Fruit fly (Drosophila melanogaster) whole organism, embryonic: ENCODE results near the gene Sik2.

ENCODE experiments used
- Aef1 ChIP-seq: fragments of 200-800 bp; sonication (Bioruptor generic); IDR thresholded peaks from 3 replicates; pipeline ENCODE4 v1.3.6; 2022; ENCODE audit warnings: missing biosample characterization, missing genetic modification characterization
- Awh ChIP-seq: fragments of 200-800 bp; sonication (Bioruptor generic); IDR thresholded peaks from 2 replicates; pipeline ENCODE4, ENCODE4 v1.3.6; 2022; ENCODE audit warnings: missing biosample characterization, missing genetic modification characterization
- Bgb ChIP-seq: fragments of 200-800 bp; sonication (Bioruptor generic); IDR thresholded peaks from 2 replicates; pipeline ENCODE4 v1.3.6; 2022; ENCODE audit warnings: missing biosample characterization, missing genetic modification characterization; ENCODE audit not compliant: partially characterized antibody
- CG10274 ChIP-seq: fragments of 200-800 bp; sonication (Bioruptor generic); optimal IDR thresholded peaks from 3 replicates; lab custom pipeline; 2017; ENCODE audit warnings: missing biosample characterization, mild to moderate bottlenecking, missing genetic modification characterization
- CG11695 ChIP-seq: fragments of 200-800 bp; sonication (Bioruptor generic); IDR thresholded peaks from 3 replicates; pipeline ENCODE4 v1.3.6; 2022; ENCODE audit warnings: missing biosample characterization, missing genetic modification characterization
- CG11723 ChIP-seq: fragments of 200-800 bp; sonication (Bioruptor generic); optimal IDR thresholded peaks from 2 replicates; lab custom pipeline; 2017; ENCODE audit warnings: missing biosample characterization, mild to moderate bottlenecking, missing genetic modification characterization
- CG12071 ChIP-seq: fragments of 200-800 bp; sonication (Bioruptor generic); optimal IDR thresholded peaks from 3 replicates; lab custom pipeline; 2018; ENCODE audit warnings: missing biosample characterization, mild to moderate bottlenecking, missing genetic modification characterization
- CG12155 ChIP-seq: fragments of 200-800 bp; sonication (Bioruptor generic); optimal IDR thresholded peaks from 3 replicates; lab custom pipeline; 2016; ENCODE audit warnings: missing biosample characterization, missing genetic modification characterization
- CG12391 ChIP-seq: fragments of 200-800 bp; sonication (Bioruptor generic); optimal IDR thresholded peaks from 3 replicates; lab custom pipeline; 2018; ENCODE audit warnings: missing biosample characterization, mild to moderate bottlenecking, missing genetic modification characterization, moderate library complexity
- CG14014 ChIP-seq: fragments of 200-800 bp; sonication (Bioruptor generic); IDR thresholded peaks from 2 replicates; pipeline ENCODE4 v1.3.6; 2022; ENCODE audit warnings: missing biosample characterization, missing genetic modification characterization
- CG1602 ChIP-seq: fragments of 200-800 bp; sonication (Bioruptor generic); optimal IDR thresholded peaks from 3 replicates; lab custom pipeline; 2016; ENCODE audit warnings: missing biosample characterization, missing genetic modification characterization
- CG17829 ChIP-seq: fragments of 200-800 bp; optimal IDR thresholded peaks from 2 replicates; lab custom pipeline; 2019; ENCODE audit warnings: missing biosample characterization, mild to moderate bottlenecking, missing genetic modification characterization, moderate library complexity
- CG17912 ChIP-seq: fragments of 200-800 bp; sonication (Bioruptor generic); optimal IDR thresholded peaks from 2 replicates; lab custom pipeline; 2018; ENCODE audit warnings: missing biosample characterization, mild to moderate bottlenecking, missing genetic modification characterization
- CG18011 ChIP-seq: fragments of 200-800 bp; sonication (Bioruptor generic); optimal IDR thresholded peaks from 2 replicates; lab custom pipeline; 2017; ENCODE audit warnings: missing biosample characterization, missing genetic modification characterization, mild to moderate bottlenecking, moderate library complexity, missing genotype
- CG2116 ChIP-seq: fragments of 200-800 bp; sonication (Bioruptor generic); optimal IDR thresholded peaks from 3 replicates; lab custom pipeline; 2018; ENCODE audit warnings: missing biosample characterization, mild to moderate bottlenecking, missing genetic modification characterization
- CG2712 ChIP-seq: fragments of 200-800 bp; optimal IDR thresholded peaks from 3 replicates; lab custom pipeline; 2019; ENCODE audit warnings: missing biosample characterization, mild to moderate bottlenecking, missing genetic modification characterization, moderate library complexity
- CG30431 ChIP-seq: fragments of 200-800 bp; sonication (Bioruptor generic); optimal IDR thresholded peaks from 2 replicates; lab custom pipeline; 2017; ENCODE audit warnings: missing biosample characterization, missing genetic modification characterization
- CG3163 ChIP-seq: fragments of 200-800 bp; sonication (Bioruptor generic); optimal IDR thresholded peaks from 3 replicates; lab custom pipeline; 2016; ENCODE audit warnings: missing biosample characterization, missing genetic modification characterization
- CG4360 ChIP-seq: fragments of 200-800 bp; sonication (Bioruptor generic); IDR thresholded peaks from 2 replicates; pipeline ENCODE4 v1.3.6; 2022; ENCODE audit warnings: missing biosample characterization, missing genetic modification characterization
- CG6254 ChIP-seq: fragments of 200-800 bp; sonication (Bioruptor generic); optimal IDR thresholded peaks from 3 replicates; lab custom pipeline; 2017; ENCODE audit warnings: mild to moderate bottlenecking, missing biosample characterization, missing genetic modification reagents, missing genetic modification characterization
- CG6813 ChIP-seq: fragments of 200-800 bp; sonication (Bioruptor generic); optimal IDR thresholded peaks from 2 replicates; lab custom pipeline; 2017; ENCODE audit warnings: missing biosample characterization, missing genetic modification characterization, mild to moderate bottlenecking, moderate library complexity, missing genetic modification reagents
- CG8478 ChIP-seq: fragments of >200 bp; optimal IDR thresholded peaks from 2 replicates; lab custom pipeline; 2018
- CG8924 ChIP-seq: fragments of 200-800 bp; optimal IDR thresholded peaks from 3 replicates; lab custom pipeline; 2019; ENCODE audit warnings: missing biosample characterization, mild to moderate bottlenecking, missing genetic modification characterization, moderate library complexity
- CG9437 ChIP-seq: fragments of 200-800 bp; sonication (Bioruptor generic); optimal IDR thresholded peaks from 2 replicates; lab custom pipeline; 2018; ENCODE audit warnings: missing biosample characterization, mild to moderate bottlenecking, missing genetic modification characterization
- CG9609 ChIP-seq: fragments of 200-800 bp; sonication (Bioruptor generic); optimal IDR thresholded peaks from 3 replicates; lab custom pipeline; 2016; ENCODE audit warnings: missing biosample characterization, missing genetic modification characterization
- CG9727 ChIP-seq: fragments of 200-800 bp; sonication (Bioruptor generic); optimal IDR thresholded peaks from 3 replicates; lab custom pipeline; 2017; ENCODE audit warnings: missing biosample characterization, mild to moderate bottlenecking, missing genetic modification characterization
- Gug ChIP-seq: fragments of 200-800 bp; sonication (Bioruptor generic); IDR thresholded peaks from 4 replicates; pipeline ENCODE4 v1.3.6; 2022; ENCODE audit warnings: missing biosample characterization, missing genetic modification characterization
- Hr51 ChIP-seq, 2 experiments: fragments of 200-800 bp; sonication (Bioruptor generic); optimal IDR thresholded peaks; 2 replicates in 1 of 2; 3 replicates in 1 of 2; lab custom pipeline; 2016 to 2018; ENCODE audit warnings: missing biosample characterization in 2 of 2, missing genetic modification characterization in 2 of 2, mild to moderate bottlenecking in 1 of 2, moderate library complexity in 1 of 2
- Hsf ChIP-seq: fragments of 200-800 bp; sonication (Bioruptor generic); optimal IDR thresholded peaks from 3 replicates; lab custom pipeline; 2016; ENCODE audit warnings: missing biosample characterization, missing genetic modification characterization
- Jarid2 ChIP-seq: fragments of 200-800 bp; sonication (Bioruptor generic); optimal IDR thresholded peaks from 3 replicates; lab custom pipeline; 2017; ENCODE audit warnings: mild to moderate bottlenecking, missing biosample characterization, missing genetic modification reagents, missing genetic modification characterization
- Lhr ChIP-seq: fragments of 200-800 bp; sonication (Bioruptor generic); optimal IDR thresholded peaks from 3 replicates; lab custom pipeline; 2017; ENCODE audit warnings: mild to moderate bottlenecking, missing biosample characterization, missing genetic modification reagents, missing genetic modification characterization
- NK7.1 ChIP-seq: fragments of 200-800 bp; sonication (Bioruptor generic); optimal IDR thresholded peaks from 3 replicates; lab custom pipeline; 2016; ENCODE audit warnings: missing biosample characterization, missing genetic modification characterization
- Nf-YB ChIP-seq: fragments of 200-800 bp; sonication (Bioruptor generic); optimal IDR thresholded peaks from 3 replicates; lab custom pipeline; 2019; ENCODE audit warnings: missing biosample characterization, mild to moderate bottlenecking, missing genetic modification characterization, moderate library complexity
- Ptx1 ChIP-seq: fragments of 200-800 bp; sonication (Bioruptor generic); IDR thresholded peaks from 2 replicates; pipeline ENCODE4 v1.3.6; 2022; ENCODE audit warnings: missing biosample characterization, missing genetic modification characterization
- YL-1 ChIP-seq: fragments of 200-800 bp; sonication (Bioruptor generic); optimal IDR thresholded peaks from 3 replicates; lab custom pipeline; 2017; ENCODE audit warnings: missing biosample characterization, mild to moderate bottlenecking, missing genetic modification characterization
- ara ChIP-seq: fragments of 200-800 bp; sonication (Bioruptor generic); IDR thresholded peaks from 2 replicates; pipeline ENCODE4 v1.3.6; 2022; ENCODE audit warnings: missing biosample characterization, missing genetic modification characterization
- ato ChIP-seq: fragments of 200-800 bp; sonication (Bioruptor generic); IDR thresholded peaks from 2 replicates; pipeline ENCODE4 v1.3.6; 2022; ENCODE audit warnings: missing biosample characterization, missing genetic modification characterization; ENCODE audit not compliant: partially characterized antibody
- crp ChIP-seq, 2 experiments: fragments of 200-800 bp; sonication (Bioruptor generic); optimal IDR thresholded peaks; 2 replicates in 1 of 2; 3 replicates in 1 of 2; lab custom pipeline; 2017; ENCODE audit warnings: missing biosample characterization in 2 of 2, missing genetic modification characterization in 2 of 2, mild to moderate bottlenecking in 1 of 2, moderate library complexity in 1 of 2
- disco-r ChIP-seq: fragments of 200-800 bp; sonication (Bioruptor generic); optimal IDR thresholded peaks from 2 replicates; lab custom pipeline; 2016; ENCODE audit warnings: missing biosample characterization, missing genetic modification characterization
- fd102C ChIP-seq: fragments of 200-800 bp; sonication (Bioruptor generic); optimal IDR thresholded peaks from 2 replicates; lab custom pipeline; 2018; ENCODE audit warnings: missing biosample characterization, mild to moderate bottlenecking, missing genetic modification characterization, moderate library complexity
- gfzf ChIP-seq: fragments of 200-800 bp; sonication (Bioruptor generic); optimal IDR thresholded peaks from 2 replicates; lab custom pipeline; 2016; ENCODE audit warnings: missing biosample characterization, mild to moderate bottlenecking, missing genetic modification characterization, moderate library complexity
- grau ChIP-seq: fragments of 200-800 bp; optimal IDR thresholded peaks from 3 replicates; lab custom pipeline; 2019; ENCODE audit warnings: missing biosample characterization, mild to moderate bottlenecking, missing genetic modification characterization, moderate library complexity
- kni ChIP-seq: fragments of 200-800 bp; sonication (Bioruptor generic); optimal IDR thresholded peaks from 3 replicates; lab custom pipeline; 2017; ENCODE audit warnings: mild to moderate bottlenecking, missing biosample characterization, missing genetic modification reagents, missing genetic modification characterization
- knrl ChIP-seq: fragments of 200-800 bp; sonication (Bioruptor generic); IDR thresholded peaks from 3 replicates; pipeline ENCODE4 v1.3.6; 2022; ENCODE audit warnings: missing biosample characterization, missing genetic modification characterization; ENCODE audit not compliant: partially characterized antibody
- nau ChIP-seq: fragments of 200-800 bp; sonication (Bioruptor generic); optimal IDR thresholded peaks from 3 replicates; lab custom pipeline; 2017; ENCODE audit warnings: missing biosample characterization, mild to moderate bottlenecking, missing genetic modification characterization, missing genetic modification reagents
- row ChIP-seq: fragments of 200-800 bp; sonication (Bioruptor generic); IDR thresholded peaks from 3 replicates; pipeline ENCODE4 v1.3.6; 2022; ENCODE audit warnings: missing biosample characterization, missing genetic modification characterization
- run ChIP-seq: fragments of 200-800 bp; sonication (Bioruptor generic); optimal IDR thresholded peaks from 3 replicates; lab custom pipeline; 2018; ENCODE audit warnings: missing biosample characterization, mild to moderate bottlenecking, missing genetic modification characterization
- sug ChIP-seq: fragments of 200-800 bp; optimal IDR thresholded peaks from 2 replicates; lab custom pipeline; 2019; ENCODE audit warnings: missing biosample characterization, mild to moderate bottlenecking, missing genetic modification characterization, moderate library complexity
- ttk ChIP-seq: fragments of 200-800 bp; sonication (Bioruptor generic); IDR thresholded peaks from 2 replicates; pipeline ENCODE4 v2.1.2; 2022; ENCODE audit warnings: missing biosample characterization, missing genetic modification characterization
- vfl ChIP-seq: fragments of 200-800 bp; sonication (Bioruptor generic); optimal IDR thresholded peaks from 2 replicates; lab custom pipeline; 2016; ENCODE audit warnings: missing biosample characterization, missing genetic modification characterization
- wor ChIP-seq: fragments of 200-800 bp; sonication (Bioruptor generic); IDR thresholded peaks from 2 replicates; pipeline ENCODE4 v1.3.6; 2022; ENCODE audit warnings: missing biosample characterization, missing genetic modification characterization

Sik2 gene

DNA sequence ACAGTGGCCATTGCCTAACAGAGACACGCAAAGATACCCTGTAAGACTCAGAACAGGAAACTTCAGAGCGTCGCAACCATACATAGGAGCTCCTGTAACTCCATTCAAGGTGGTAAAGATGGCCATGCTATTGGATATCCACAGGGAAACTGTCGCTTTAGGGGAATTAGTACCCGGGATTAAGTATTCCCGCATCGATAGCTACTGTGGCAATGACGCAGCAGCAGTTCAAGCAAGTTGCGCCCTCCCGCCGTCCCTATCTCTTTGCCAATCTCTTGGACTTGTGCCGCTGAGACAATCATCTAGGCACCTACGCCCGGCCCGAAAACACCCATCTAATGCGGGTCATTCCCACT is 9.0 kb upstream of the Sik2 start (continued):
- peak; percentile 5 for TF ChIP-seq CG11723 (GFP tag; lab: Kevin White, UChicago)
- TF ChIP-seq vfl (GFP tag; lab: Kevin White, UChicago): no peak
- peak; percentile 92 for TF ChIP-seq row
- TF ChIP-seq CG9437 (GFP tag; lab: Kevin White, UChicago): peak; percentile 21
- TF ChIP-seq Lhr: no peak
- TF ChIP-seq wor (GFP tag; lab: Robert Waterston, UW): peak; percentile 34; the same call in 1 of the 2 replicates
- TF ChIP-seq crp (GFP tag; optimal IDR thresholded peaks at IDR 0.05; lab: Kevin White, UChicago): no peak
- no peak for TF ChIP-seq ato (GFP tag; lab: Robert Waterston, UW)
- no peak for TF ChIP-seq Bgb (GFP tag; lab: Robert Waterston, UW)
- no peak for TF ChIP-seq gfzf
- no peak for TF ChIP-seq Nf-YB (GFP tag; lab: Kevin White, UChicago)
- peak; percentile 14 for TF ChIP-seq CG1602 (GFP tag; lab: Kevin White, UChicago)
- no peak for TF ChIP-seq CG8478 (lab: Kevin White, UChicago)
- peak; percentile 41 for TF ChIP-seq NK7.1 (GFP tag; lab: Kevin White, UChicago)
- TF ChIP-seq YL-1: no peak
- TF ChIP-seq CG9609 (GFP tag; lab: Kevin White, UChicago): peak; percentile 23
- no peak for TF ChIP-seq CG4360
- TF ChIP-seq CG17829: peak; percentile 34
- peak; percentile 57 for TF ChIP-seq CG12071
- TF ChIP-seq Aef1 (GFP tag; lab: Robert Waterston, UW): peak; percentile 77
- peak; percentile 63; the same call in 2 of the 4 replicates for TF ChIP-seq Gug (GFP tag; lab: Robert Waterston, UW)
- TF ChIP-seq CG2712: peak; percentile 48
- peak; percentile 16 for TF ChIP-seq CG30431 (GFP tag; lab: Kevin White, UChicago)
- TF ChIP-seq CG11695 (GFP tag; lab: Robert Waterston, UW): peak; percentile 81
- TF ChIP-seq Hr51 (GFP tag; optimal IDR thresholded peaks at IDR 0.05; lab: Kevin White, UChicago): peak in 1 of 2 experiments; percentile 60
- peak; percentile 69 for TF ChIP-seq CG14014 (GFP tag; lab: Robert Waterston, UW)
- peak; percentile 37 for TF ChIP-seq CG8924 (tag; lab: Kevin White, UChicago)
- no peak for TF ChIP-seq knrl
- no peak for TF ChIP-seq run
- peak; percentile 66 for TF ChIP-seq ttk (GFP tag; lab: Robert Waterston, UW)
- no peak for TF ChIP-seq CG6813 (GFP tag; lab: Kevin White, UChicago)
- TF ChIP-seq disco-r (GFP tag; lab: Kevin White, UChicago): no peak
- no peak for TF ChIP-seq CG6254 (GFP tag; lab: Kevin White, UChicago)
- peak; percentile 46 for TF ChIP-seq CG3163 (GFP tag; lab: Kevin White, UChicago)
- TF ChIP-seq Hsf (GFP tag; lab: Kevin White, UChicago): peak; percentile 39
- peak; percentile 60 for TF ChIP-seq CG12155 (GFP tag; lab: Kevin White, UChicago)
- TF ChIP-seq Awh (GFP tag; lab: Robert Waterston, UW): no peak
- TF ChIP-seq CG17912: peak; percentile 5
- peak; percentile 16 for TF ChIP-seq CG10274 (GFP tag; lab: Kevin White, UChicago)
- TF ChIP-seq Jarid2 (GFP tag; lab: Kevin White, UChicago): peak; percentile 11
- peak; percentile 66 for TF ChIP-seq sug (tag; lab: Kevin White, UChicago)
- TF ChIP-seq kni (GFP tag; lab: Kevin White, UChicago): peak; percentile 42
- TF ChIP-seq nau (GFP tag; lab: Kevin White, UChicago): no peak
- TF ChIP-seq CG9727 (GFP tag; lab: Kevin White, UChicago): peak; percentile 49
- TF ChIP-seq CG2116 (GFP tag; lab: Kevin White, UChicago): no peak
- TF ChIP-seq fd102C: no peak
- TF ChIP-seq CG18011 (GFP tag; lab: Kevin White, UChicago): no peak
- TF ChIP-seq CG12391 (tag; lab: Kevin White, UChicago): peak; percentile 39
- no peak for TF ChIP-seq ara (GFP tag; lab: Robert Waterston, UW)
- peak; percentile 85 for TF ChIP-seq Ptx1 (GFP tag; lab: Robert Waterston, UW)
- peak; percentile 96 for TF ChIP-seq grau (tag; lab: Kevin White, UChicago)
